Worm (Caenorhabditis elegans): ENCODE data around the gene fut-2.
A peak's percentile ranks its signal among the peaks of the same experiment; 100 is the strongest.

fut-2 gene

DNA sequence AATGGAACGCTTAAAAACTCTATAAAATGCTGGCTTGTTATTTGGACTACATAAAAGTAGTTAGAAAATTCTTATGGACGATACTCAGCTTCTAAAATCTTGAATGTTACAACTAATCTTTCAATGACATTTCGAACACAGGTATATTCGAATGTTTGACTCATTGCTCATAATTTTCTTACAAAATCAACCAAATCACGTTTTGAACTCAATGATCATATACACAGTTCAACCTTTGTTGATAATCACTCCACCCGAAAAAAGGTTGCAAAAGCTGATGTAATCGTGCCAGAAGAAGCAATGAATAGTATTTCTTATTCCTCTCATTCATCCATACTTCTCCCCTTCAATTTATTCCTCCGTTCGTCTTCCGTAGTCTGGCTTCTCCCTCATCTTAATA is 26.5 kb downstream of the fut-2 start, which contains the start of gene K04A8.20:
Gene K04A8.20 (plus strand): TSS at position 301 of the 400 bp plus-strand sequence.
- TF ChIP-seq alr-1 (tag; optimal IDR thresholded peaks at IDR 0.05) (no peak), fos-1 (tag; optimal IDR thresholded peaks at IDR 0.05) (no peak), Y55F3AM.14 (GFP tag; optimal IDR thresholded peaks at IDR 0.05) (no peak), ztf-4 (tag; optimal IDR thresholded peaks at IDR 0.05) (no peak), sma-9 (GFP tag; optimal IDR thresholded peaks at IDR 0.05) (no peak), sma-9 (tag; optimal IDR thresholded peaks at IDR 0.05) (no peak), ceh-16 (tag; optimal IDR thresholded peaks at IDR 0.05) (no peak), nhr-77 (tag; optimal IDR thresholded peaks at IDR 0.05) (no peak), lin-13 (GFP tag; optimal IDR thresholded peaks at IDR 0.05) (no peak), nhr-21 (tag; optimal IDR thresholded peaks at IDR 0.05) (no peak), gmeb-1 (tag; optimal IDR thresholded peaks at IDR 0.05) (no peak), sem-4 (tag; optimal IDR thresholded peaks at IDR 0.05) (no peak), nhr-129 (tag; optimal IDR thresholded peaks at IDR 0.05) (no peak), nhr-23 (tag; optimal IDR thresholded peaks at IDR 0.05) (no peak), aly-2 (tag; optimal IDR thresholded peaks at IDR 0.05) (no peak)

- TF ChIP-seq skn-1 (tag; optimal IDR thresholded peaks at IDR 0.05) (no peak), lin-11 (tag; optimal IDR thresholded peaks at IDR 0.05) (no peak), C34F6.9 (tag; optimal IDR thresholded peaks at IDR 0.05) (no peak), fos-1 (tag; optimal IDR thresholded peaks at IDR 0.05) (no peak), F13H6.1 (tag; optimal IDR thresholded peaks at IDR 0.05) (no peak), nhr-25 (tag; optimal IDR thresholded peaks at IDR 0.05) (no peak), nhr-11 (tag; optimal IDR thresholded peaks at IDR 0.05) (no peak), R02D3.7 (tag; optimal IDR thresholded peaks at IDR 0.05) (no peak), ztf-11 (tag; optimal IDR thresholded peaks at IDR 0.05) (no peak), aly-2 (tag; optimal IDR thresholded peaks at IDR 0.05) (no peak), lin-39 (tag; optimal IDR thresholded peaks at IDR 0.05) (no peak)
These were observed 27.4 kb downstream of the fut-2 start for ce11 chrV:6548309-6548708.

DNA sequence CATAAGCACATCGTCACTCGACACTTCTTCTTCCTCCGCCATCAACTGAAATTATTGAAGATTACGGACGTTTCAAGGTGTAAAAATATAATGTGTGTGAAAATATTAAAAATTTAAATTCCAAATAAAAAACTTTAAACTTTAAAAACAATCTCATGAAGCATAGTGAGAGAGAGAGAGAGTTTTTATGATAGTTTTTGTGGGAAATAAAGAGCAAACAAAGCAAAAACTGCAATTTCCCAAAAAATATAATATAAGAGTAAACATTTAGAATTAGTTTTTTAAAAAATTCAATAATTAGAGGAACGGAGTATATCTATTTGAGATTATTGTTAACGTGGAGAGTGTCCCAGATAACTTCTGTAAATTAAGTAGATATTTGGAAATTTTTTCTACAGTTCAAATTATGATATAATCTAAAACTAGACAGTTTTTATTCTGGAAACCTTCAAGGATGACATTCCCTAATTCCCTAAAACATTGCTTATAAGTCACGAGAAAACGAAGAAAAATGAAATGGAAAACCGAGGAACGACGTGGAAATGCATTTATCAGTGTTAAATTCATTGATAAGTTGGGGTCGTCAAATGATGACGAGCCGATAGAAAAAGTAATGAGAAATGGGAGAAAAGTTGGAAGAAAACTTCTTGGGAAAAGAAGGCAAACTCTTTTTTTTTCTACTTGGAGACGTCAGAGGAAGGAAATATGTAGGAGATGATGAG is 29.1 kb downstream of the fut-2 start, which contains the start of gene dre-1:
Gene dre-1 (minus strand): TSS at position 51 of the 722 bp plus-strand sequence.
- TF ChIP-seq lin-13 (GFP tag; optimal IDR thresholded peaks at IDR 0.05) (no peak), unc-55 (GFP tag; optimal IDR thresholded peaks at IDR 0.05) (peak; percentile 8), fos-1 (tag; optimal IDR thresholded peaks at IDR 0.05) (peak; percentile 82), lsy-2 (tag; optimal IDR thresholded peaks at IDR 0.05) (no peak), crh-2 (tag; optimal IDR thresholded peaks at IDR 0.05) (peak; percentile 6), nhr-237 (tag; optimal IDR thresholded peaks at IDR 0.05) (no peak), nhr-12 (tag; optimal IDR thresholded peaks at IDR 0.05) (no peak)

- TF ChIP-seq nhr-23 (tag; optimal IDR thresholded peaks at IDR 0.05) (no peak), sma-3 (GFP tag; optimal IDR thresholded peaks at IDR 0.05) (peak; percentile 4), unc-62 (GFP tag; optimal IDR thresholded peaks at IDR 0.05) (no peak), fos-1 (tag; optimal IDR thresholded peaks at IDR 0.05) (peak; percentile 8), mab-5 (tag; optimal IDR thresholded peaks at IDR 0.05) (no peak), ceh-82 (tag; optimal IDR thresholded peaks at IDR 0.05) (no peak), nhr-6 (tag; optimal IDR thresholded peaks at IDR 0.05) (no peak), lin-39 (tag; optimal IDR thresholded peaks at IDR 0.05) (no peak), sma-9 (GFP tag; optimal IDR thresholded peaks at IDR 0.05) (peak; percentile 30), sma-9 (tag; optimal IDR thresholded peaks at IDR 0.05) (no peak)
These were observed 30.7 kb downstream of the fut-2 start for ce11 chrV:6544999-6545398.

DNA sequence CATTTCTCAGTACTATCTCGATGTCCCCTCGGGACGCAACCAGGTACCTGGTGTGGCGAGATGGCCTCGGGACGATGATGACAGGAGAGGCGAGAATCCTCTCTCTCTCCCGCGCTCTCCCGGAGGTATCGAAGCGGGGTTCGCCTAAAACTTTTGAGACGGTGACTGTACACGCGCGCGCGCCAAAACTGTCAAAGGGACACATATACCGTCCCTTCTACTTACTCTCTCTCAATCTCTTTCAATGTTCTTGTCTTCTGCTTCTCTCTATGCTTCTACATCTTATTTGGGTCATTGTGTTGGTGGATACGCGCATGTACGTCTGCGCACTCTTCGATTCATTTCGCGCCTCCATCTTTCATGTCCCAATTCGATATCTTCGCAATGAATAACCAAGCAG is 33.8 kb downstream of the fut-2 start:
- no peak for TF ChIP-seq C34F6.9 (tag; optimal IDR thresholded peaks at IDR 0.05)
- TF ChIP-seq sma-9 (GFP tag; optimal IDR thresholded peaks at IDR 0.05), result peak; percentile 3
- no peak for TF ChIP-seq sma-9 (tag; optimal IDR thresholded peaks at IDR 0.05)
- TF ChIP-seq Y55F3AM.14 (GFP tag; optimal IDR thresholded peaks at IDR 0.05), result peak; percentile 25
- no peak for TF ChIP-seq nhr-237 (tag; optimal IDR thresholded peaks at IDR 0.05)
- peak; percentile 55 for TF ChIP-seq nhr-21 (tag; optimal IDR thresholded peaks at IDR 0.05)
- no peak for TF ChIP-seq nhr-10 (tag; optimal IDR thresholded peaks at IDR 0.05)
- peak; percentile 21 for TF ChIP-seq nhr-25 (tag; optimal IDR thresholded peaks at IDR 0.05)
- TF ChIP-seq nhr-129 (tag; optimal IDR thresholded peaks at IDR 0.05), result peak; percentile 10
- TF ChIP-seq fos-1 (tag; optimal IDR thresholded peaks at IDR 0.05), result peak; percentile 25

Data from whole organism, L2 larva.